Worm (Caenorhabditis elegans): Measurements from ENCODE around the gene prp-40.

- no peak for TF ChIP-seq tra-4 (tag; optimal IDR thresholded peaks at IDR 0.05)
- no peak for TF ChIP-seq flt-1 (GFP tag; IDR thresholded peaks at IDR 0.05)
- TF ChIP-seq F13C5.2 (tag; optimal IDR thresholded peaks at IDR 0.05): no peak
Observed at ce11 chrIII:9558463-9558862, 36.6 kb downstream of the prp-40 start, which contains the start of gene C48B4.6.

Data from whole organism, early embryonic.